Fruit fly (Drosophila melanogaster) whole organism, embryonic: ENCODE measurements around the gene Cln7.

Experiments used
- ATbp ChIP-seq: fragments of 200-800 bp; sonication (Bioruptor generic); optimal IDR thresholded peaks from 2 replicates; lab custom pipeline; 2017; ENCODE audit warnings: missing biosample characterization, mild to moderate bottlenecking, missing genetic modification characterization, missing genetic modification reagents
- BtbVII ChIP-seq: fragments of 200-800 bp; sonication (Bioruptor generic); optimal IDR thresholded peaks from 3 replicates; lab custom pipeline; 2017; ENCODE audit warnings: missing biosample characterization, mild to moderate bottlenecking, missing genetic modification characterization
- CG10462 ChIP-seq: fragments of 200-800 bp; sonication (Bioruptor generic); optimal IDR thresholded peaks from 2 replicates; lab custom pipeline; 2016; ENCODE audit warnings: missing biosample characterization, missing genetic modification characterization
- CG11085 ChIP-seq: fragments of 200-800 bp; sonication (Bioruptor generic); IDR thresholded peaks from 2 replicates; pipeline ENCODE4 v1.3.6; 2022; ENCODE audit warnings: missing biosample characterization, missing genetic modification characterization
- CG11456 ChIP-seq: fragments of 200-800 bp; sonication (Bioruptor generic); IDR thresholded peaks from 3 replicates; pipeline ENCODE4 v1.3.6; 2022; ENCODE audit warnings: missing biosample characterization, missing genetic modification characterization
- CG11723 ChIP-seq: fragments of 200-800 bp; sonication (Bioruptor generic); optimal IDR thresholded peaks from 2 replicates; lab custom pipeline; 2017; ENCODE audit warnings: missing biosample characterization, mild to moderate bottlenecking, missing genetic modification characterization
- CG12071 ChIP-seq: fragments of 200-800 bp; sonication (Bioruptor generic); optimal IDR thresholded peaks from 3 replicates; lab custom pipeline; 2018; ENCODE audit warnings: missing biosample characterization, mild to moderate bottlenecking, missing genetic modification characterization
- CG12155 ChIP-seq: fragments of 200-800 bp; sonication (Bioruptor generic); optimal IDR thresholded peaks from 3 replicates; lab custom pipeline; 2016; ENCODE audit warnings: missing biosample characterization, missing genetic modification characterization
- CG12659 ChIP-seq: fragments of 200-800 bp; sonication (Bioruptor generic); optimal IDR thresholded peaks from 3 replicates; lab custom pipeline; 2017; ENCODE audit warnings: mild to moderate bottlenecking, missing biosample characterization, missing genetic modification reagents, missing genetic modification characterization
- CG15011 ChIP-seq: fragments of 200-800 bp; sonication (Bioruptor generic); optimal IDR thresholded peaks from 3 replicates; lab custom pipeline; 2018; ENCODE audit warnings: missing biosample characterization, mild to moderate bottlenecking, missing genetic modification characterization
- CG15601 ChIP-seq: fragments of 200-800 bp; sonication (Bioruptor generic); optimal IDR thresholded peaks from 3 replicates; lab custom pipeline; 2019; ENCODE audit warnings: missing biosample characterization, mild to moderate bottlenecking, missing genetic modification characterization, moderate library complexity
- CG16813 ChIP-seq: fragments of 200-800 bp; sonication (Bioruptor generic); IDR thresholded peaks from 3 replicates; pipeline ENCODE4 v1.3.6; 2022; ENCODE audit warnings: missing biosample characterization, missing genetic modification characterization; ENCODE audit not compliant: partially characterized antibody
- CG17568 ChIP-seq: fragments of 200-800 bp; sonication (Bioruptor generic); optimal IDR thresholded peaks from 2 replicates; lab custom pipeline; 2018; ENCODE audit warnings: missing biosample characterization, mild to moderate bottlenecking, missing genetic modification characterization, moderate library complexity
- CG18476 ChIP-seq: fragments of 200-800 bp; sonication (Bioruptor generic); optimal IDR thresholded peaks from 2 replicates; lab custom pipeline; 2016; ENCODE audit warnings: missing biosample characterization, mild to moderate bottlenecking, missing genetic modification characterization
- CG2712 ChIP-seq: fragments of 200-800 bp; optimal IDR thresholded peaks from 3 replicates; lab custom pipeline; 2019; ENCODE audit warnings: missing biosample characterization, mild to moderate bottlenecking, missing genetic modification characterization, moderate library complexity
- CG2889 ChIP-seq: fragments of 200-800 bp; sonication (Bioruptor generic); IDR thresholded peaks from 3 replicates; pipeline ENCODE4 v1.3.6; 2022; ENCODE audit warnings: missing biosample characterization, missing genetic modification characterization
- CG31224 ChIP-seq: fragments of 200-800 bp; sonication (Bioruptor generic); IDR thresholded peaks from 2 replicates; pipeline ENCODE4 v1.3.6; 2022; ENCODE audit warnings: missing biosample characterization, missing genetic modification characterization
- CG3163 ChIP-seq: fragments of 200-800 bp; sonication (Bioruptor generic); optimal IDR thresholded peaks from 3 replicates; lab custom pipeline; 2016; ENCODE audit warnings: missing biosample characterization, missing genetic modification characterization
- CG32532 ChIP-seq: fragments of 200-800 bp; sonication (Bioruptor generic); IDR thresholded peaks from 2 replicates; pipeline ENCODE4 v1.3.6; 2022; ENCODE audit warnings: missing biosample characterization, missing genetic modification characterization
- CG3847 ChIP-seq: fragments of 200-800 bp; sonication (Bioruptor generic); IDR thresholded peaks from 2 replicates; pipeline ENCODE4 v1.3.6; 2022; ENCODE audit warnings: missing biosample characterization, missing genetic modification characterization
- CG4282 ChIP-seq: fragments of 200-800 bp; sonication (Bioruptor generic); optimal IDR thresholded peaks from 2 replicates; lab custom pipeline; 2016; ENCODE audit warnings: missing biosample characterization, missing genetic modification characterization
- CG6854 ChIP-seq: fragments of 200-800 bp; sonication (Bioruptor generic); optimal IDR thresholded peaks from 3 replicates; lab custom pipeline; 2017; ENCODE audit warnings: missing biosample characterization, mild to moderate bottlenecking, missing genetic modification characterization
- CG8478 ChIP-seq: fragments of >200 bp; optimal IDR thresholded peaks from 2 replicates; lab custom pipeline; 2018
- CG9727 ChIP-seq: fragments of 200-800 bp; sonication (Bioruptor generic); optimal IDR thresholded peaks from 3 replicates; lab custom pipeline; 2017; ENCODE audit warnings: missing biosample characterization, mild to moderate bottlenecking, missing genetic modification characterization
- Dbx ChIP-seq: fragments of 200-800 bp; sonication (Bioruptor generic); IDR thresholded peaks from 3 replicates; pipeline ENCODE4 v1.3.6; 2022; ENCODE audit warnings: missing biosample characterization, missing genetic modification characterization
- HLH54F ChIP-seq: fragments of 200-800 bp; sonication (Bioruptor generic); optimal IDR thresholded peaks from 3 replicates; lab custom pipeline; 2016; ENCODE audit warnings: missing biosample characterization, missing genetic modification characterization
- HmgD ChIP-seq: fragments of 200-800 bp; sonication (Bioruptor generic); optimal IDR thresholded peaks from 3 replicates; lab custom pipeline; 2016; ENCODE audit warnings: missing biosample characterization, missing genetic modification characterization
- Kr ChIP-seq: fragments of 200-800 bp; sonication (Bioruptor generic); optimal IDR thresholded peaks from 2 replicates; lab custom pipeline; 2017; ENCODE audit warnings: missing biosample characterization, mild to moderate bottlenecking, missing genetic modification characterization
- MTF-1 ChIP-seq: fragments of 200-800 bp; sonication (Bioruptor generic); optimal IDR thresholded peaks from 2 replicates; lab custom pipeline; 2018; ENCODE audit warnings: missing biosample characterization, mild to moderate bottlenecking, missing genetic modification characterization, borderline replicate concordance
- NC2α ChIP-seq: fragments of 200-800 bp; sonication (Bioruptor generic); optimal IDR thresholded peaks from 2 replicates; lab custom pipeline; 2016; ENCODE audit warnings: missing biosample characterization, missing genetic modification characterization
- NK7.1 ChIP-seq: fragments of 200-800 bp; sonication (Bioruptor generic); optimal IDR thresholded peaks from 3 replicates; lab custom pipeline; 2016; ENCODE audit warnings: missing biosample characterization, missing genetic modification characterization
- Nf-YA ChIP-seq: fragments of 200-800 bp; sonication (Bioruptor generic); IDR thresholded peaks from 2 replicates; pipeline ENCODE4 v1.3.6; 2022; ENCODE audit warnings: missing biosample characterization, missing genetic modification characterization
- Oaz ChIP-seq: fragments of 200-800 bp; sonication (Bioruptor generic); IDR thresholded peaks from 2 replicates; pipeline ENCODE4 v1.3.6; 2022; ENCODE audit warnings: missing biosample characterization, missing genetic modification characterization
- Trl ChIP-seq, 3 experiments: fragments of >200 bp in 2 of 3; fragments of 200-800 bp in 1 of 3; sonication (Bioruptor generic) in 1 of 3; optimal IDR thresholded peaks; 2 replicates in 1 of 3; 3 replicates in 2 of 3; lab custom pipeline; 2016 to 2017; ENCODE audit warnings: missing biosample characterization in 1 of 3, missing genetic modification characterization in 1 of 3
- ase ChIP-seq: fragments of 200-800 bp; sonication (Bioruptor generic); IDR thresholded peaks from 3 replicates; pipeline ENCODE4 v1.3.6; 2022; ENCODE audit warnings: missing biosample characterization, missing genetic modification characterization
- bab2 ChIP-seq: fragments of 200-800 bp; sonication (Bioruptor generic); optimal IDR thresholded peaks from 2 replicates; lab custom pipeline; 2016; ENCODE audit warnings: missing biosample characterization, missing genetic modification characterization
- caup ChIP-seq: fragments of 200-800 bp; sonication (Bioruptor generic); optimal IDR thresholded peaks from 3 replicates; lab custom pipeline; 2017; ENCODE audit warnings: missing biosample characterization, mild to moderate bottlenecking, missing genetic modification characterization, moderate library complexity; ENCODE audit not compliant: severe bottlenecking
- chm ChIP-seq: fragments of 200-800 bp; sonication (Bioruptor generic); IDR thresholded peaks from 2 replicates; pipeline ENCODE4 v1.3.6; 2022; ENCODE audit warnings: missing biosample characterization, missing genetic modification characterization
- dpn ChIP-seq, 2 experiments: fragments of 200-800 bp; sonication (Bioruptor generic); optimal IDR thresholded peaks; 3 replicates each; lab custom pipeline; 2016; ENCODE audit warnings: missing biosample characterization in 2 of 2, missing genetic modification characterization in 2 of 2
- grn ChIP-seq: fragments of 200-800 bp; sonication (Bioruptor generic); optimal IDR thresholded peaks from 3 replicates; lab custom pipeline; 2017; ENCODE audit warnings: missing biosample characterization, missing genetic modification characterization
- gro ChIP-seq: fragments of 200-800 bp; sonication (Bioruptor generic); optimal IDR thresholded peaks from 2 replicates; lab custom pipeline; 2016; ENCODE audit warnings: missing biosample characterization, missing genetic modification characterization
- her ChIP-seq: fragments of 200-800 bp; sonication (Bioruptor generic); optimal IDR thresholded peaks from 2 replicates; lab custom pipeline; 2016; ENCODE audit warnings: missing biosample characterization, missing genetic modification characterization
- nerfin-1 ChIP-seq: fragments of 200-800 bp; sonication (Bioruptor generic); optimal IDR thresholded peaks from 3 replicates; lab custom pipeline; 2019; ENCODE audit warnings: missing biosample characterization, mild to moderate bottlenecking, missing genetic modification characterization, moderate library complexity
- nerfin-2 ChIP-seq: fragments of 200-800 bp; sonication (Bioruptor generic); IDR thresholded peaks from 2 replicates; pipeline ENCODE4 v1.3.6; 2022; ENCODE audit warnings: missing biosample characterization, missing genetic modification characterization; ENCODE audit not compliant: partially characterized antibody
- odd ChIP-seq: fragments of 200-800 bp; sonication (Bioruptor generic); optimal IDR thresholded peaks from 2 replicates; lab custom pipeline; 2017; ENCODE audit warnings: missing biosample characterization, mild to moderate bottlenecking, missing genetic modification characterization
- org-1 ChIP-seq: fragments of 200-800 bp; sonication (Bioruptor generic); optimal IDR thresholded peaks from 2 replicates; lab custom pipeline; 2017; ENCODE audit warnings: missing biosample characterization, missing genetic modification characterization
- peb ChIP-seq: fragments of 200-800 bp; sonication (Bioruptor generic); IDR thresholded peaks from 2 replicates; pipeline ENCODE4 v1.3.6; 2022; ENCODE audit warnings: missing biosample characterization, missing genetic modification characterization
- pros ChIP-seq: fragments of 200-800 bp; sonication (Bioruptor generic); optimal IDR thresholded peaks from 3 replicates; lab custom pipeline; 2019; ENCODE audit warnings: missing biosample characterization, mild to moderate bottlenecking, missing genetic modification characterization, moderate library complexity
- so ChIP-seq: fragments of 200-800 bp; sonication (Bioruptor generic); IDR thresholded peaks from 3 replicates; pipeline ENCODE4 v1.3.6; 2022; ENCODE audit warnings: missing biosample characterization, missing genetic modification characterization
- sqz ChIP-seq: fragments of 200-800 bp; sonication (Bioruptor generic); optimal IDR thresholded peaks from 3 replicates; lab custom pipeline; 2018; ENCODE audit warnings: missing biosample characterization, mild to moderate bottlenecking, missing genetic modification characterization
- ttk ChIP-seq: fragments of 200-800 bp; sonication (Bioruptor generic); IDR thresholded peaks from 2 replicates; pipeline ENCODE4 v2.1.2; 2022; ENCODE audit warnings: missing biosample characterization, missing genetic modification characterization

Cln7 gene

DNA sequence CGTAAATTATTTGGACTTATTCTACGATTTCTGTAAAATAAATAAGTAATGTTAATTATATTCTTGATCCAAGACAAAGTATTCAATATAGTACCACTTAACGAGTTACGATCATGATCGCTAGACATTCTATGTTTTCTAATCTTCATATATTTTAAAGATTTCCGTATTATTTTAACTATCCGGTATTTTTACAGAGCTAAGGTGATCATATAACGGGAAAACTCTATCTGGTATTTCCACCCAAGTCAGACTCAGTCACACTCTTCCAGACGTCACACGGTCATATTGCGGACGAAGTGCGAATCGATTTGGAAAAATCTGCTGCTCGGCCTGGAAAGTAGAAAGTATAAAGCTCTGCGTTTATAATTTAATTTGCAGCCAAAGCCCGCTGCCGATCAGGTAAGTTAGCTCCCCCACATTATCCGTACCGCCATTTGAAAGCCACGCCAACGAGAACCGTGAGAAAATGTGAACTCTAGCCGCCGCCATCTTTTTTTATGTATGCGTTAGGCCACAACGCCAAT, 5.7 kb downstream of the Cln7 start, which contains the start of the genes lark and eco (continued):
- TF ChIP-seq CG3163, result no peak
- no peak for TF ChIP-seq CG10462 (GFP tag; lab: Kevin White, UChicago)
- no peak for TF ChIP-seq CG15011 (GFP tag; lab: Kevin White, UChicago)
- no peak for TF ChIP-seq caup (GFP tag; lab: Kevin White, UChicago)
- no peak for TF ChIP-seq Dbx (GFP tag; lab: Robert Waterston, UW)
- TF ChIP-seq NK7.1 (GFP tag; lab: Kevin White, UChicago), result no peak
- no peak for TF ChIP-seq sqz
- no peak for TF ChIP-seq MTF-1 (GFP tag; lab: Kevin White, UChicago)
- TF ChIP-seq CG16813 (GFP tag; lab: Robert Waterston, UW), result no peak
- no peak for TF ChIP-seq CG31224 (GFP tag; lab: Robert Waterston, UW)
- no peak for TF ChIP-seq nerfin-1 (tag; lab: Kevin White, UChicago)
- no peak for TF ChIP-seq CG4282 (GFP tag; lab: Kevin White, UChicago)
- no peak for TF ChIP-seq CG15601 (tag; lab: Kevin White, UChicago)
- TF ChIP-seq chm, result no peak
- TF ChIP-seq pros (GFP tag; lab: Kevin White, UChicago), result no peak
- TF ChIP-seq CG17568, result no peak
- peak; percentile 29 for TF ChIP-seq CG2712 (tag; lab: Kevin White, UChicago)
- TF ChIP-seq Nf-YA (GFP tag; lab: Robert Waterston, UW), result no peak
- no peak for TF ChIP-seq ase
- TF ChIP-seq bab2 (GFP tag; lab: Kevin White, UChicago), result no peak
- TF ChIP-seq gro, result no peak
- TF ChIP-seq CG9727 (GFP tag; lab: Kevin White, UChicago), result no peak
- no peak for TF ChIP-seq her
- TF ChIP-seq BtbVII, result peak; percentile 18
- no peak for TF ChIP-seq so (GFP tag; lab: Robert Waterston, UW)
- no peak for TF ChIP-seq odd (GFP tag; lab: Kevin White, UChicago)
- TF ChIP-seq CG6854 (GFP tag; lab: Kevin White, UChicago), result no peak
- TF ChIP-seq CG11085 (GFP tag; lab: Robert Waterston, UW), result no peak
- no peak for TF ChIP-seq Trl (optimal IDR thresholded peaks at IDR 0.05; lab: Kevin White, UChicago)
- TF ChIP-seq Trl (GFP tag; optimal IDR thresholded peaks at IDR 0.05; lab: Kevin White, UChicago), result no peak
- no peak for TF ChIP-seq ATbp (GFP tag; lab: Kevin White, UChicago)
- no peak for TF ChIP-seq grn (GFP tag; lab: Kevin White, UChicago)
- TF ChIP-seq CG11723 (GFP tag; lab: Kevin White, UChicago), result no peak
- TF ChIP-seq dpn (GFP tag; optimal IDR thresholded peaks at IDR 0.05; lab: Kevin White, UChicago), result no peak
- no peak for TF ChIP-seq org-1 (GFP tag; lab: Kevin White, UChicago)
- no peak for TF ChIP-seq nerfin-2
- peak; percentile 33; the same call in 1 of the 2 replicates for TF ChIP-seq CG3847 (GFP tag; lab: Robert Waterston, UW)
- no peak for TF ChIP-seq CG8478 (lab: Kevin White, UChicago)
- TF ChIP-seq CG2889 (GFP tag; lab: Robert Waterston, UW), result no peak
- TF ChIP-seq Kr (GFP tag; lab: Kevin White, UChicago), result no peak
- no peak for TF ChIP-seq ttk (GFP tag; lab: Robert Waterston, UW)
- no peak for TF ChIP-seq NC2α
- TF ChIP-seq Oaz, result no peak
- TF ChIP-seq CG12155 (GFP tag; lab: Kevin White, UChicago), result no peak
- TF ChIP-seq CG18476 (GFP tag; lab: Kevin White, UChicago), result no peak
- TF ChIP-seq CG12659, result peak; percentile 71
- TF ChIP-seq CG11456 (GFP tag; lab: Robert Waterston, UW), result no peak
- TF ChIP-seq HLH54F (GFP tag; lab: Kevin White, UChicago), result no peak
- peak; percentile 3 for TF ChIP-seq HmgD (GFP tag; lab: Kevin White, UChicago)
- TF ChIP-seq CG32532 (GFP tag; lab: Robert Waterston, UW), result no peak
- no peak for TF ChIP-seq CG12071 (GFP tag; lab: Kevin White, UChicago)
- no peak for TF ChIP-seq peb
